Fruit fly (Drosophila melanogaster): ENCODE data around the gene Cad96Ca.
A peak's percentile ranks its signal among the peaks of the same experiment; 100 is the strongest.

The Cad96Ca gene

DNA sequence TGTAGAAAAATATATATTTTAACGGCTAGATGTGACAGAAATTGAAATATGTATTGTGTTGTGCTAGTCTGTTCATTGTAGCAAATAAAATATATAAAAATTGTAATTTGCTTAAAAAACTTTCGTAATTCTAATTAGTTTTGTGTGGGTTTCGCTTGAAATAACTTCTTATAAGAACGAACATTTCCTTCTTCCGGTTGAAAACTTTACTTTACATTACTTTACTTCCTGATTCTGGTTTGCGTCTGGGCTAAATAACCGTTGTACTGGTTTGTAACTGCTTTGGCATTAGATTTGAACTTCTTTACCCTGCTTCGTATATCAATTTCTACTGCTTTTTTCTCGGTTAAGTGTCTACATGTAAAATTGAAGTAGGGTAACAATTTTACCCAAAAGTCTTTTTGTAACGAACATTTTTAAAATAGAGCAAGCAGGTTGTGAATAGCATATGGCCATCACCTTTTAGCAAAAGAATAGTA is 14.3 kb downstream of the Cad96Ca start, which contains the start of gene lobo (continued):
- TF ChIP-seq CG33213 (GFP tag; optimal IDR thresholded peaks at IDR 0.05), result peak; percentile 83
- TF ChIP-seq CkIIα-i1 (GFP tag; IDR thresholded peaks at IDR 0.05), result no peak
- peak; percentile 63 for TF ChIP-seq CG2712 (tag; optimal IDR thresholded peaks at IDR 0.05)
- no peak for TF ChIP-seq br (optimal IDR thresholded peaks at IDR 0.05)
- TF ChIP-seq NfI (GFP tag; optimal IDR thresholded peaks at IDR 0.05), result peak; percentile 85
- TF ChIP-seq usp (GFP tag; optimal IDR thresholded peaks at IDR 0.05), result no peak
- peak; percentile 74 for TF ChIP-seq CG15601 (tag; optimal IDR thresholded peaks at IDR 0.05)
- no peak for TF ChIP-seq CG6765 (GFP tag; optimal IDR thresholded peaks at IDR 0.05)
- TF ChIP-seq HLHmδ (GFP tag; optimal IDR thresholded peaks at IDR 0.05), result no peak
- peak; percentile 78 for TF ChIP-seq sob (GFP tag; IDR thresholded peaks at IDR 0.05)
- no peak for TF ChIP-seq klu (GFP tag; IDR thresholded peaks at IDR 0.05)
- no peak for TF ChIP-seq lov (optimal IDR thresholded peaks at IDR 0.05)
- 0 out of 3 replicates have a peak, but pooled peaks have one; percentile 65 for TF ChIP-seq lov (GFP tag; IDR thresholded peaks at IDR 0.05)
- TF ChIP-seq CG15514 (GFP tag; optimal IDR thresholded peaks at IDR 0.05), result peak; percentile 43
- peak; percentile 12 for TF ChIP-seq CG4617 (GFP tag; optimal IDR thresholded peaks at IDR 0.05; ENCODE audit: borderline replicate concordance)
- TF ChIP-seq her (GFP tag; optimal IDR thresholded peaks at IDR 0.05), result peak; percentile 5
- no peak for TF ChIP-seq Doc3 (GFP tag; IDR thresholded peaks at IDR 0.05; ENCODE audit: partially characterized antibody)
- TF ChIP-seq CG1603 (tag; optimal IDR thresholded peaks at IDR 0.05), result peak; percentile 74
- peak; percentile 10 for TF ChIP-seq Antp (GFP tag; optimal IDR thresholded peaks at IDR 0.05)
- TF ChIP-seq BtbVII (GFP tag; optimal IDR thresholded peaks at IDR 0.05), result no peak
- TF ChIP-seq Eip74EF (GFP tag; optimal IDR thresholded peaks at IDR 0.05), result peak; percentile 35 to 73
- peak; percentile 41 for TF ChIP-seq CG3838 (GFP tag; optimal IDR thresholded peaks at IDR 0.05)
- TF ChIP-seq Dbx (GFP tag; IDR thresholded peaks at IDR 0.05), result 0 out of 3 replicates have a peak, but pooled peaks have one; percentile 42
- no peak; the same call in 2 of the 3 replicates for TF ChIP-seq CG11695 (GFP tag; IDR thresholded peaks at IDR 0.05)
- TF ChIP-seq CG11560 (tag; IDR thresholded peaks at IDR 0.05), result peak; percentile 6; the same call in 1 of the 3 replicates
- TF ChIP-seq CG1024 (GFP tag; IDR thresholded peaks at IDR 0.05), result no peak
- TF ChIP-seq Hsf (GFP tag; optimal IDR thresholded peaks at IDR 0.05), result peak; percentile 72
- TF ChIP-seq Med (GFP tag), result peak; percentile 89
- no peak for TF ChIP-seq ATbp (GFP tag; optimal IDR thresholded peaks at IDR 0.05)
- no peak for TF ChIP-seq Dip2 (GFP tag; IDR thresholded peaks at IDR 0.05)
- peak; percentile 49 for TF ChIP-seq CG10147 (GFP tag; optimal IDR thresholded peaks at IDR 0.05)
- peak; percentile 10 for TF ChIP-seq kni (GFP tag; optimal IDR thresholded peaks at IDR 0.05)
- TF ChIP-seq run (tag; optimal IDR thresholded peaks at IDR 0.05), result no peak
- peak; percentile 97 for TF ChIP-seq Ets65A (GFP tag)
- TF ChIP-seq NFAT (GFP tag; IDR thresholded peaks at IDR 0.05), result peak; percentile 77
- TF ChIP-seq esg (GFP tag; conservative IDR thresholded peaks at IDR 0.05), result no peak
- no peak for TF ChIP-seq tup (GFP tag; optimal IDR thresholded peaks at IDR 0.05)
- TF ChIP-seq fd3F (GFP tag; optimal IDR thresholded peaks at IDR 0.05), result peak; percentile 53
- peak; percentile 46 for TF ChIP-seq CG10979 (tag; optimal IDR thresholded peaks at IDR 0.05)
- TF ChIP-seq stwl (tag; optimal IDR thresholded peaks at IDR 0.05), result peak; percentile 83
- no peak for TF ChIP-seq crol (GFP tag; IDR thresholded peaks at IDR 0.05)
- TF ChIP-seq repo (GFP tag; optimal IDR thresholded peaks at IDR 0.05), result no peak
- peak; percentile 35 for TF ChIP-seq az2 (GFP tag; optimal IDR thresholded peaks at IDR 0.05)
- peak; percentile 26 for TF ChIP-seq CG7928 (GFP tag; optimal IDR thresholded peaks at IDR 0.05)
- TF ChIP-seq bcd (GFP tag; optimal IDR thresholded peaks at IDR 0.05), result peak; percentile 80
- no peak for TF ChIP-seq btn (GFP tag; optimal IDR thresholded peaks at IDR 0.05)
- TF ChIP-seq da (GFP tag; optimal IDR thresholded peaks at IDR 0.05), result peak; percentile 16
- peak; percentile 27 for TF ChIP-seq luna (GFP tag; optimal IDR thresholded peaks at IDR 0.05)
- TF ChIP-seq CG18619 (GFP tag; optimal IDR thresholded peaks at IDR 0.05), result peak; percentile 75
- peak; percentile 66 for TF ChIP-seq CG13894 (tag; optimal IDR thresholded peaks at IDR 0.05)
- peak; percentile 64 for TF ChIP-seq CG33557 (GFP tag; optimal IDR thresholded peaks at IDR 0.05)
